Worm (Caenorhabditis elegans): Measurements from ENCODE around the gene elt-7.

DNA sequence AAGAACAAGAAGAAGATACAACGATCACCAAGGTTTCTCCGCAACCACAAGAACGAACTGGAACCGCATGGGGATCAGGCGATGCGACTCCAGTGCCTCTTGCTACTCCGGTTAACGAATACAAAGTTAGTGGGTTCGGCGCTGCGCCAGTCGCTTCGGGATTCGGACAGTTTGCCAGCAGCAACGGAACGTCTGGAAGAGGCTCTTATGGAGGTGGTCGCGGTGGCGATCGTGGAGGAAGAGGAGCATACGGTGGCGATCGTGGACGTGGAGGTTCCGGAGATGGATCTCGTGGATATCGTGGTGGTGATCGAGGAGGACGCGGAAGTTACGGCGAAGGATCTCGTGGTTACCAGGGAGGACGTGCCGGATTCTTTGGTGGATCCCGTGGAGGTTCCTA lies 12.5 kb upstream of the elt-7 start:
- no peak for TF ChIP-seq flt-1 (GFP tag; IDR thresholded peaks at IDR 0.05)
- no peak for TF ChIP-seq hmg-4 (GFP tag; optimal IDR thresholded peaks at IDR 0.05)
- no peak for TF ChIP-seq tbx-37 (GFP tag; conservative IDR thresholded peaks at IDR 0.05)
- no peak for TF ChIP-seq sea-1 (GFP tag; conservative IDR thresholded peaks at IDR 0.05)
- TF ChIP-seq scrt-1 (GFP tag; IDR thresholded peaks at IDR 0.05), result no peak
- no peak for TF ChIP-seq tra-4 (tag; optimal IDR thresholded peaks at IDR 0.05)
- no peak for TF ChIP-seq ceh-36 (tag; optimal IDR thresholded peaks at IDR 0.05)
- TF ChIP-seq ceh-13 (GFP tag; optimal IDR thresholded peaks at IDR 0.05), result no peak
- no peak for TF ChIP-seq ets-7 (tag; optimal IDR thresholded peaks at IDR 0.05)
